Fruit fly (Drosophila melanogaster) whole organism, adult: ENCODE results near the gene RpL27.
A peak's percentile ranks its signal among the peaks of the same experiment; 100 is the strongest.

Experiments used
- CG12768 ChIP-seq: fragments of 200-800 bp; sonication (Bioruptor generic); optimal IDR thresholded peaks from 2 replicates; lab custom pipeline; 2017; ENCODE audit warnings: missing biosample characterization, missing genetic modification characterization, mild to moderate bottlenecking, moderate library complexity, missing genetic modification reagents
- CG14711 ChIP-seq: fragments of 200-800 bp; sonication (Bioruptor generic); optimal IDR thresholded peaks from 2 replicates; lab custom pipeline; 2018; ENCODE audit warnings: missing biosample characterization, mild to moderate bottlenecking, missing genetic modification characterization, moderate library complexity
- CG1620 ChIP-seq: fragments of 200-800 bp; sonication (Bioruptor generic); optimal IDR thresholded peaks from 2 replicates; lab custom pipeline; 2016; ENCODE audit warnings: missing biosample characterization, missing genetic modification characterization
- CG33017 ChIP-seq: fragments of 200-800 bp; sonication (Bioruptor generic); optimal IDR thresholded peaks from 2 replicates; lab custom pipeline; 2018; ENCODE audit warnings: missing biosample characterization, mild to moderate bottlenecking, missing genetic modification characterization, moderate library complexity
- CG5204 ChIP-seq: fragments of 200-800 bp; sonication (Bioruptor generic); optimal IDR thresholded peaks from 2 replicates; lab custom pipeline; 2016; ENCODE audit warnings: missing biosample characterization, missing genetic modification characterization
- CG7045 ChIP-seq: fragments of 200-800 bp; sonication (Bioruptor generic); optimal IDR thresholded peaks from 2 replicates; lab custom pipeline; 2017; ENCODE audit warnings: missing biosample characterization, mild to moderate bottlenecking, missing genetic modification characterization
- CG7101 ChIP-seq: fragments of 200-800 bp; sonication (Bioruptor generic); optimal IDR thresholded peaks from 2 replicates; lab custom pipeline; 2018; ENCODE audit warnings: missing biosample characterization, mild to moderate bottlenecking, missing genetic modification characterization, moderate library complexity
- Clk ChIP-seq: fragments of 200-800 bp; sonication (Bioruptor generic); optimal IDR thresholded peaks from 2 replicates; lab custom pipeline; 2017; ENCODE audit warnings: missing biosample characterization, missing genetic modification characterization
- Crg-1 ChIP-seq: fragments of 200-800 bp; sonication (Bioruptor generic); optimal IDR thresholded peaks from 2 replicates; lab custom pipeline; 2016; ENCODE audit warnings: missing biosample characterization, missing genetic modification characterization
- Hr96 ChIP-seq: fragments of 200-800 bp; sonication (Bioruptor generic); optimal IDR thresholded peaks from 2 replicates; lab custom pipeline; 2016; ENCODE audit warnings: missing biosample characterization, missing genetic modification characterization
- bab1 ChIP-seq: fragments of 200-800 bp; sonication (Bioruptor generic); optimal IDR thresholded peaks from 3 replicates; lab custom pipeline; 2019; ENCODE audit warnings: missing biosample characterization, mild to moderate bottlenecking, missing genetic modification characterization, moderate library complexity
- cic ChIP-seq: fragments of 200-800 bp; sonication (Bioruptor generic); optimal IDR thresholded peaks from 2 replicates; lab custom pipeline; 2017; ENCODE audit warnings: missing biosample characterization, mild to moderate bottlenecking, missing genetic modification characterization, moderate library complexity
- cnc ChIP-seq, 2 experiments: fragments of >200 bp; optimal IDR thresholded peaks; 2 replicates each; lab custom pipeline; 2017
- pad ChIP-seq: fragments of 200-800 bp; sonication (Bioruptor generic); optimal IDR thresholded peaks from 3 replicates; lab custom pipeline; 2017; ENCODE audit warnings: missing biosample characterization, missing genetic modification characterization, mild to moderate bottlenecking, moderate library complexity, missing genetic modification reagents
- tj ChIP-seq: fragments of 200-800 bp; sonication (Bioruptor generic); optimal IDR thresholded peaks from 3 replicates; lab custom pipeline; 2017; ENCODE audit warnings: missing biosample characterization, mild to moderate bottlenecking, missing genetic modification characterization, moderate library complexity

RpL27 gene

DNA sequence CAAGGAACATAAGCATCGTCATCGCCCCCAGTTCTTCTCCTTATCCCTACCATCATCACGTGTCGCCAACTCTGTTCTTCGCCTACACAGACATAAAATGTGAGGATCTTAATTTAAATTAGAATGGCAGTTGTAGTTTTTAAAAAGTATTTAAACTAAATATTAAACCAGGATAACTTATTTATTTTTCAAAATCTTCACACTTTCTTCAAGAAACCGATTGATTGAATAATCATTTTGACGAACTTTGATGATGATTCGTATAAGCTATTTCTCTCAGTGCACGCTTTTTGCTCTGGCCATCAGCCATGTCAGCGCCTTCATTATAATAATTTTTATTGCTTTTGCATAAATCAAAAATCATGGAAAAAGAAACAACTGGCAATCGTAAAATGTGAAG is 45.9 kb downstream of the RpL27 start:
- TF ChIP-seq tj (GFP tag; lab: Kevin White, UChicago): peak; percentile 49
- TF ChIP-seq pad (GFP tag; lab: Kevin White, UChicago): no peak
- TF ChIP-seq CG1620 (GFP tag; lab: Kevin White, UChicago): no peak
- TF ChIP-seq bab1 (GFP tag; lab: Kevin White, UChicago): peak; percentile 81
- TF ChIP-seq CG14711 (tag; lab: Kevin White, UChicago): peak; percentile 31

DNA sequence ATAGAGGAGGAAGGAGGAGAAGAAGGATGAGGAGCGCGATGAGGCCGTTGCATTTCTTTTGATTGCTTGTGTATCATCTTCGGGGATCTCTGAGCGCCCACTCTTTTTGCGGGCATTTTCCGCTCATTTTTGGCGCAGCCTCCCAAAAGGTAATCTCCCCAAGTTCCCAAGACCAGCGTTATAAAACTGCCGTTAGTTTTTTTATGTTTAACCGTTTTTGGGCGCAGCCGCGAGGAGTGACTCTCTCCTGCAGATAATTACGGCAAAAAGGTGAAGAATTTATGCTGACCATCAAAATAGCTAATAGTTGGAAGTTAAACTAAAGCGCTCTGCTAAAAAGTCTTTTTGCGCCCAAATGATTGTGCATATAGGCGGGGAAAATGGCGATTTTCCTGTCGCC is 46.5 kb downstream of the RpL27 start:
- TF ChIP-seq pad (GFP tag; lab: Kevin White, UChicago) (peak; percentile 93), Crg-1 (GFP tag; lab: Kevin White, UChicago) (no peak)

DNA sequence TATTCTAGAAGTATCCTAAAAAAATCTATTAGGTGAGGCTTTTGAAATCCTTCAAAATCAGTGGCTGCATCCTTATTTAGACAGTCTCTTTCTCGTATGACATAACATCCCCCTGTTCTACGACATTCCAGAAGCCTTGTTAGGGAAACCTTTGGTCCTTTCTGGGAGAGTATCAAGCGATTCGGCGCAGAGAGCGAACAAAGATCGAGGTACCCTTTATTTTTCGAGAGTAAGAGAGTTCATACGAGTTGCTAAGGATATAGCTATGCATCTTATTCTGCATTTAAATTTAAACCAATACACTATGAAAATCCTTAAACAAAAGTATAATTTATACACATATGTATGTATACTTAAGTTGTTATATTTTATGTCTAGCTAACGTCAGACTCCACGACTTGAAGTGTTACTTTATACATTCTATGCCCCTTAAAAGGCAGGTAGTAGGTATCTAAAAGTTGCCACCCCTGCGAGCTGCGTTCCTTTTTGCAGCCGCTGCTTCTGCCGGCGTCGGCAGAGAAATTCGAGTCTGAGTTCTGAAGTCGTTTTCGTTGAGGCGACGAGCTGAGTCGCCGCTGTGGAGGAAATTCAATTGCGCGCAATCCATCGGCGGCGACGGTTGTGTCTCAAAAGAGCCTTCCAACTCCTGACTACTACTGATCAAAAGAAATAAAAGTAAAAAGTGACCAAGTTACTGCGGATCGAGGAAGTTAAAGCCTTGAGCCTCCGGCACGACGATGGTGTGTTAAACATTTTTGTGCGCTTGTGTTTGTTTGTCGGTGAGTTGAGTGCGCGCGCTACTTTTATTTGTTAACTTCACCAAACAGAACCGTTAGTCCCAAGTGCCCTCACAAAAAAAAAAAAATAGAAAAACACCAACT is 47.3 kb downstream of the RpL27 start, which contains the start of gene jigr1:
jigr1 (plus strand) TSS at position 550 of the 881 bp plus-strand sequence.
- TF ChIP-seq CG33017 (tag; lab: Kevin White, UChicago) (no peak), cic (no peak), CG7045 (no peak), bab1 (GFP tag; lab: Kevin White, UChicago) (no peak)

DNA sequence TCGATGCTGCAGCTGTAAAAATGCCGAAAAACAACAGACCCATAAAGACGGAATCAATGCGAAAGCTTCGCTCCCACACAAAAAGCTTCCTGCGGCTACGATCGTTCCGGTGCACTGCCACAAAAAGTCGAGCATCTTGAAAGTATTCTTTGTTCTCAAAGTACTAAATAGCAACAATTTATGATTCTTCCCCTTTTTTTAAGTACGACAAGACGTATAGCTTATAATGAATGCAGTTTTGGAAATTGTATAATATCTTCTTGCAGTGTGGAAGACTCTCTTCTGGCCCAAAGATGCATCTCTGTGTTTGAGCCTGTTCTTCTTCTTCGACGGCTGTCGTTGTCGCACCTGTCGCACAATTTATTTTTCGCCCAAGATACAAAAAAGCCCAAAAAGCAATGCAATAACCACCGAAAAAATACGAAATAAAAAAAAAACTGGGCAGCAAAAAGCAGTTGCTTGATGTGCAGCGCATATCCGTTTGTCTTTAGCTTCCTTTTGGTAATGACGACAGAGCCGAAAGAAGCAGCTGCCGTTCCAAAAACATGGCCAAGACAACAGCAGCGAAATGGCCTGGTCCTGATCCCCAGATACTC is 50.9 kb downstream of the RpL27 start:
- TF ChIP-seq CG7045: no peak
- no peak for TF ChIP-seq CG14711 (tag; lab: Kevin White, UChicago)
- TF ChIP-seq bab1 (GFP tag; lab: Kevin White, UChicago): no peak
- TF ChIP-seq CG12768 (GFP tag; lab: Kevin White, UChicago): no peak
- TF ChIP-seq CG33017 (tag; lab: Kevin White, UChicago): no peak
- no peak for TF ChIP-seq pad (GFP tag; lab: Kevin White, UChicago)
- TF ChIP-seq CG1620 (GFP tag; lab: Kevin White, UChicago): no peak
- no peak for TF ChIP-seq tj (GFP tag; lab: Kevin White, UChicago)
- no peak for TF ChIP-seq CG7101 (tag; lab: Kevin White, UChicago)
- TF ChIP-seq cnc (optimal IDR thresholded peaks at IDR 0.05; lab: Kevin White, UChicago): no peak
- TF ChIP-seq CG5204 (GFP tag; lab: Kevin White, UChicago): no peak
- TF ChIP-seq Hr96 (GFP tag; lab: Kevin White, UChicago): no peak
- no peak for TF ChIP-seq cic
- TF ChIP-seq Clk (GFP tag; lab: Kevin White, UChicago): no peak
